Worm (Caenorhabditis elegans): ENCODE data around the gene exc-13.

DNA sequence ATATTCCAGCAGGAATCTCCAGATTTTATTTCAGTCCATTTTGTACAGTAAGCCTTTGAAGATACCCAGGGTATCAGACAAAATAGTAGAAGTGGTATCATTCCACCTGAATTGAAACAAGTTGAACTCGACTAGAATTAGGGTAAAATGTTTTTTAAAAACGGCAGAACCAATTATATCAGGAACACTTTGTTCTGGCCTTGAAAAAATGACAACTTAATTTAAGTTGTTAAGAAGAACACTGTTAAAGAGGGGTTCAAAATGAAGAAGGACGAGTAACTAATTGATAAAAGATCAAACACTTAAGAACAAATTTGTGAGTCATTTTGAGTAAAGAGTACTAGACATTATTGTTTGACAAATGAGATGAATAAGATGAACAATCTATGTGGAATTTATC is 44.1 kb upstream of the exc-13 start, which contains the start of gene lmd-4:
- TF ChIP-seq ref-1 (GFP tag; conservative IDR thresholded peaks at IDR 0.05) (no peak), klf-2 (GFP tag; conservative IDR thresholded peaks at IDR 0.05) (no peak), flt-1 (GFP tag; IDR thresholded peaks at IDR 0.05) (no peak), T22C8.4 (GFP tag; IDR thresholded peaks at IDR 0.05) (no peak), ztf-23 (GFP tag; IDR thresholded peaks at IDR 0.05) (no peak), tab-1 (GFP tag; IDR thresholded peaks at IDR 0.05) (no peak), med-1 (GFP tag; optimal IDR thresholded peaks at IDR 0.05; ENCODE audit: insufficient read depth) (no peak)

All from whole organism, midembryonic.